Fruit fly (Drosophila melanogaster): ENCODE results near the gene mRpS14.

mRpS14 gene

dm6 chrX:19494830-19495610 lies 15.0 kb upstream of the mRpS14 start, which contains the start of the genes ksh, CG14200 and Pfrx:
ksh (minus strand) TSS chrX:19494992.
CG14200 (plus strand) TSS chrX:19495505.
Pfrx (plus strand) TSS chrX:19495505.
- no peak for TF ChIP-seq CG17801 (GFP tag; optimal IDR thresholded peaks at IDR 0.05; ENCODE audit: partially characterized antibody)

- no peak for TF ChIP-seq CG17801 (GFP tag; optimal IDR thresholded peaks at IDR 0.05; ENCODE audit: partially characterized antibody)
These were observed 14.2 kb upstream of the mRpS14 start, which contains the start of gene CG12204 for dm6 chrX:19494285-19494684. CG12204 (minus strand) TSS chrX:19494401.

- peak; percentile 0 for TF ChIP-seq CG17801 (GFP tag; optimal IDR thresholded peaks at IDR 0.05; ENCODE audit: partially characterized antibody)
These were observed 12.0 kb upstream of the mRpS14 start, which contains the start of the genes pcm and ND-18 for dm6 chrX:19491984-19492584. pcm (minus strand) TSS chrX:19492011. ND-18 (plus strand) TSS chrX:19492421.

dm6 chrX:19485057-19485456 lies 5.0 kb upstream of the mRpS14 start:
- TF ChIP-seq CG17801 (GFP tag; optimal IDR thresholded peaks at IDR 0.05; ENCODE audit: partially characterized antibody), result no peak

DNA sequence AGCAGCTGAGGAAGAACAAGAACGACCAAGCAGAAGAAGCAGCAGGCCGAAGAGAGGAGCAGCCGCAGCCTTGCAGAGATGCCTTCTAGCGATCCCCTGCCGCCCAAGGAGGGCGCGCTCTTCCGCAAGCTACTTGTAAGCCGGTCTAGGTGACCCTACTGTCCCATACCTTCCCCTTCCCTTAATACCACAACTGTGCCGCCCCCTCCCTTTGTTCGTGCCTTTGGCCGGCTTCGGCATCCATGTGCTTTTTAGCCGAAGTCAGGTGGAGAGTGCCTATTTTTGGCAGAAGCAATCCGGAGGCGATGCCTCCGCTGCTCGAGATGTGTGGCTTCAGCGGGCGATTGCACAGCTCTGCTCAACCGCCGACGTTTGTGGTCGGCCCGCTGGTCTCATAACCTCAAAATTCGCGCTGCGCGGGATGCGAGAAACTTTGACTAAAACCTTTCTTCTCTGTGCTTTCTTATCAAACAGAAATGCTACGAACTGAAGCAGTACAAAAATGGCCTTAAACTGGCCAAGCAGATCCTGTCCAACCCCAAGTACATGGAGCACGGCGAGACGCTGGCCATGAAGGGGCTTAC lies 598 bp upstream of the mRpS14 start:
- no peak for TF ChIP-seq CG17801 (GFP tag; optimal IDR thresholded peaks at IDR 0.05; ENCODE audit: partially characterized antibody)

DNA sequence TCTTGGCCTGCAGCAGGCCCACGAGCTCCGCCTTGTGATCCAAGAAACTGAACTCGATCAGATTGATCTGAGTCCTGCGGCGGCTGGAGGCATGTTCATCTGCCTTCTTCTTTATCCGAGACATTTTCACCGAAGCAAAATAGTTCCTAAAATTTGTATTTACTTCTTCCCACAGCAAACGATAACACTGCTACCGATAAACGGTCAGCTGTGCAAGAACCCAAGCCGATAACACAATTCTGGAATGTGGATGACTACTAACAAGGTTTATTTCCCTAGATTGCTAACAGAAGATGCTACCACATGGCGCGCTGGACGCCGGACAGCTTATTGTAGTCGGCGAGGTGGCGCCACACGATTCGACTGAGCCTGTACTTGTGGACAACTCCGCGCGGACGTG lies 904 bp downstream of the mRpS14 start, which contains the start of gene CG32533:
Gene CG32533, minus strand, starts transcription at position 278 of the 400 bp plus-strand sequence.
- TF ChIP-seq CG17801 (GFP tag; optimal IDR thresholded peaks at IDR 0.05; ENCODE audit: partially characterized antibody), result no peak

- no peak for TF ChIP-seq CG17801 (GFP tag; optimal IDR thresholded peaks at IDR 0.05; ENCODE audit: partially characterized antibody)
These were observed 5.3 kb downstream of the mRpS14 start, which contains the start of gene narya for dm6 chrX:19474763-19475162. narya (plus strand) TSS chrX:19475063.

DNA sequence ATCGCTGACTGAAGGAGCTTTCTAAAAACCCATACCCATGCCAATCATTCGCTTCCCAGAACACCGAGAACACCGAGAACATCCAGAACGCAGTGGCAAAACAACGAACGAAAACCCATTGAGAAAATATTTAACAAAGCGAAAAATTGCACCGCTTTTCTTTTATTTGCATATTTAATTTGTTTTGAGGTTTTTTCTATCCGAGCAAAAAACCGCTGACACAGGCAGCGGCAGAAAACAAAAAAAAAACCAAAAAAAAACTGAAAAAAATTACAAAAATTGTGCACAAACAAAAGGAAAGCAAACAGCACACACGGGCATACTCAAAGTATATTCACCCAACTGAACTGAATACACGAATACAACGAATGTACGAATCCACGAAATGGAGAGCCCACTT lies 18.4 kb downstream of the mRpS14 start:
- peak; percentile 49 for TF ChIP-seq CG17801 (GFP tag; optimal IDR thresholded peaks at IDR 0.05; ENCODE audit: partially characterized antibody)

dm6 chrX:19453138-19453537 lies 26.9 kb downstream of the mRpS14 start:
- TF ChIP-seq CG17801 (GFP tag; optimal IDR thresholded peaks at IDR 0.05; ENCODE audit: partially characterized antibody), result no peak

dm6 chrX:19448297-19448696 lies 31.7 kb downstream of the mRpS14 start:
- TF ChIP-seq CG17801 (GFP tag; optimal IDR thresholded peaks at IDR 0.05; ENCODE audit: partially characterized antibody), result no peak

dm6 chrX:19433766-19434165 lies 46.3 kb downstream of the mRpS14 start:
- TF ChIP-seq CG17801 (GFP tag; optimal IDR thresholded peaks at IDR 0.05; ENCODE audit: partially characterized antibody), result no peak
